Fruit fly (Drosophila melanogaster) S2 (cell line): Measurements from ENCODE around the gene CG43051.

Experiments used
- CG8478 ChIP-seq: fragments of >200 bp; optimal IDR thresholded peaks from 2 replicates; lab custom pipeline; 2018
- CTCF ChIP-seq, 2 experiments: fragments of >200 bp; optimal IDR thresholded peaks; 2 replicates each; lab custom pipeline; 2018

- no peak for TF ChIP-seq CTCF (optimal IDR thresholded peaks at IDR 0.05; lab: Kevin White, UChicago)
- no peak for TF ChIP-seq CG8478
Observed at dm6 chr2L:12509458-12509857, 1.7 kb downstream of the CG43051 start.
